Worm (Caenorhabditis elegans) whole organism, L4 larva: ENCODE results near the gene mes-2.
A peak's percentile ranks its signal among the peaks of the same experiment; 100 is the strongest.

Source experiments
- dmd-8 ChIP-seq: fragments of 200-800 bp; sonication (Bioruptor generic); IDR thresholded peaks from 2 replicates; pipeline ENCODE4 v1.3.6; 2022; ENCODE audit warnings: missing genetic modification characterization, missing compliant biosample characterization
- fkh-10 ChIP-seq: fragments of 150-350 bp; optimal IDR thresholded peaks from 2 replicates; lab custom pipeline; 2014; ENCODE audit warnings: missing biosample characterization, missing genetic modification reagents, missing genetic modification characterization
- madf-5 ChIP-seq, 2 experiments: fragments of 200-800 bp; sonication (Bioruptor generic); IDR thresholded peaks; 2 replicates each; pipeline ENCODE4 v1.3.6; 2022; ENCODE audit warnings: missing compliant biosample characterization in 2 of 2, missing genetic modification characterization in 2 of 2
- mdl-1 ChIP-seq, 2 experiments: fragments of 150-350 bp in 1 of 2; sonication (generic microtip) in 1 of 2; optimal IDR thresholded peaks; 2 replicates each; lab custom pipeline; 2014 to 2017; ENCODE audit warnings: missing biosample characterization in 2 of 2, missing genetic modification characterization in 2 of 2
- snpc-4 ChIP-seq: fragments of 150-350 bp; optimal IDR thresholded peaks from 2 replicates; lab custom pipeline; 2014; ENCODE audit warnings: missing biosample characterization, missing genetic modification characterization

DNA sequence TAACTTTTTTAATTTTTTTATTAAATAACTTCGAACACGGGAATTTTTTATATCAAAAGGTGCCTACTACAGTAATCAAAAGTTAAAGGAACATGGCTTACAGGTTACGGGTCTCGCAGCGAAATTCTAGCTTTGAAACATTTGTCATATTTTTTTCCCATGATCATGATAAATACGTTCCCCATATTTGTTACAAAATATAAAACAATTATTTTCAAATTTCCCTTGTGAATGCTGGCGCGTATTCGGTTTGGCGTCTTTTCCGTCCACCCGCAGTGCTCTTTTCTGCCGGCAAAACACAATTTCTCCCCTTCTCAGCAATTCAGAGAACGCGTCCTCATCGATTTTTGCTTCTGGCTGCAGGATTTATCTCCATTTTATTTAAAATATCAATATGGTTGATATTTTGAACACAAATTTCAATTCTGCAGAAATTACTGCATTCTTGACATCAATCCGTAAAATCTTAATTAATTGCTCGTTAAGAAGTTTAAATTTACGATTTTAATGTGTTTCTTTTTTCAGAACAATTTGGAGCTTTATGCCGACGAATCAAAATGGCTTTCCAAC, 18.5 kb upstream of the mes-2 start, which contains the start of gene imb-2:
- TF ChIP-seq mdl-1 (tag; optimal IDR thresholded peaks at IDR 0.05; lab: Kevin White, UChicago), result peak in 1 of 2 experiments; percentile 16
- TF ChIP-seq madf-5 (GFP tag; IDR thresholded peaks at IDR 0.05; lab: Robert Waterston, UW), result no peak
- no peak for TF ChIP-seq snpc-4 (tag; lab: Kevin White, UChicago)
- TF ChIP-seq dmd-8 (GFP tag; lab: Robert Waterston, UW), result no peak
- TF ChIP-seq fkh-10 (GFP tag; lab: Kevin White, UChicago), result peak; percentile 67
